Worm (Caenorhabditis elegans) whole organism, early embryonic: ENCODE measurements around the gene odr-3.

ENCODE experiments used
- F13C5.2 ChIP-seq: sonication (generic microtip); optimal IDR thresholded peaks from 2 replicates; lab custom pipeline; 2017; ENCODE audit warnings: mild to moderate bottlenecking, missing genetic modification characterization, inconsistent platforms, missing compliant biosample characterization
- ama-1 ChIP-seq: fragments of 150-350 bp; optimal IDR thresholded peaks from 2 replicates; lab custom pipeline; 2014
- ceh-36 ChIP-seq: sonication (generic microtip); optimal IDR thresholded peaks from 2 replicates; lab custom pipeline; 2016; ENCODE audit warnings: missing genetic modification characterization, inconsistent platforms, missing compliant biosample characterization
- flt-1 ChIP-seq: fragments of 200-800 bp; sonication (Bioruptor generic); IDR thresholded peaks from 2 replicates; pipeline ENCODE4 v1.3.6; 2022; ENCODE audit warnings: missing genetic modification characterization, missing compliant biosample characterization
- hmbx-1 ChIP-seq: sonication (generic microtip); optimal IDR thresholded peaks from 2 replicates; lab custom pipeline; 2016; ENCODE audit warnings: mild to moderate bottlenecking, missing genetic modification characterization, missing compliant biosample characterization
- scrt-1 ChIP-seq: fragments of 200-800 bp; sonication (Bioruptor generic); IDR thresholded peaks from 2 replicates; pipeline ENCODE4 v1.3.6; 2022; ENCODE audit warnings: missing genetic modification characterization, missing compliant biosample characterization
- sea-1 ChIP-seq: fragments of 200-800 bp; sonication (Bioruptor generic); conservative IDR thresholded peaks from 2 replicates; pipeline ENCODE4 v1.3.6; 2022; ENCODE audit warnings: missing genetic modification characterization, missing compliant biosample characterization
- tbx-11 ChIP-seq: fragments of 200-800 bp; sonication (Bioruptor generic); IDR thresholded peaks from 2 replicates; pipeline ENCODE4 v1.3.6; 2022; ENCODE audit warnings: missing genetic modification characterization, missing compliant biosample characterization

- no peak for TF ChIP-seq tbx-11 (GFP tag; lab: Robert Waterston, UW)
- TF ChIP-seq scrt-1 (GFP tag; lab: Robert Waterston, UW) = no peak
- TF ChIP-seq flt-1 (GFP tag; lab: Robert Waterston, UW) = no peak
- TF ChIP-seq sea-1 (GFP tag; lab: Robert Waterston, UW) = no peak
- no peak for TF ChIP-seq ama-1
- no peak for TF ChIP-seq hmbx-1
- TF ChIP-seq ceh-36 (tag; lab: Kevin White, UChicago) = no peak
- TF ChIP-seq F13C5.2 (tag; lab: Kevin White, UChicago) = no peak
Measured at ce11 chrV:13212584-13212983, 36.8 kb downstream of the odr-3 start.
